Worm (Caenorhabditis elegans): ENCODE measurements around the gene pkc-3.
"Not testable (repeated sequence)": the region's sequence is repeated elsewhere in the genome, so short reads cannot be mapped to it uniquely, and the experiment has no call there.

Gene pkc-3

DNA sequence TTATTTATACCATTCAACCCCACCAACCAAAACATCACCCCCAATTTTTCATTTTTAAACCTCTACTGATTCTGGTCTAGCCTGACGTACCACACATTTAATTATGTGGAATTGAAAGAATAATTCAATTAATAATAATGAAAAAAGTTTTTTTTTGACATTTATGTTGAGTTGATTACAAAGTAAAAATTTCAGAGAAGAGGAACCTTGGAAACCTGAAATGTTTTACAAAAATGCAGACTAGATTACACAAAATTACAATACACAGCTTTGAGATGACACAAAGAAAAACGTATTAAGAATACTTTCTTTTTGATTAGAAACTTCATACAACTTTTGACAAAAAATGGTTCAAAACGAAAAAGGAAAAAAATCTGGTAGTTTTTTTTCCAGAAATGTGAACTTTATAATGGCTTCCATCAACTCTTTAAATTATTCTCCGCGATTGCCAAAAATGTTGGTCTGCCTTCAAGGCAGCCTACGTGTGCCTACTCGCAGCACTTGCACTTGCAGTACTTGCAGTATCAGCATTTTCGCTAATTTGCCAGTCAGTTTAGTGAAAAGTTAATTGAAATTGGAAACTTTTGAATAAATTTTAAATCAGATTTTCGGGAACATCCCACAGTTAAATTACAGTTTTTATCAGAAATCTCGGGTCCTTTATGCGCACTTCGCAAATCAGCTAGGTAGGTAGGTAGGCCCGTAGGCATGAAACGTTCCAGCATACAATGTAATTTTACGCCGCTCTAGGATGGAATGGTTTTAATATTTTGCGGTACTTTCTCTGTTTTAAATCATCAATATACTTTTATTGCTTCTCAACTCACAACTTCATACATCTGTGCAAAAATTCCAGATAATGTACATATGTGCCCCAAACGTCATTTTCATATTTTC, 38.9 kb upstream of the pkc-3 start:
- TF ChIP-seq W03F9.2 (tag; optimal IDR thresholded peaks at IDR 0.05) = no peak
- TF ChIP-seq dao-5 (tag; optimal IDR thresholded peaks at IDR 0.05) = no peak
- TF ChIP-seq him-1 (tag; optimal IDR thresholded peaks at IDR 0.05) = peak; percentile 60

ce11 chrII:5341573-5341972, 38.3 kb upstream of the pkc-3 start:
- no peak for TF ChIP-seq him-1 (tag; optimal IDR thresholded peaks at IDR 0.05)
- no peak for TF ChIP-seq W03F9.2 (tag; optimal IDR thresholded peaks at IDR 0.05)
- TF ChIP-seq dao-5 (tag; optimal IDR thresholded peaks at IDR 0.05) = no peak

ce11 chrII:5342412-5342811, 37.4 kb upstream of the pkc-3 start:
- TF ChIP-seq W03F9.2 (tag; optimal IDR thresholded peaks at IDR 0.05) (no peak), him-1 (tag; optimal IDR thresholded peaks at IDR 0.05) (no peak), dao-5 (tag; optimal IDR thresholded peaks at IDR 0.05) (no peak)

- no peak for TF ChIP-seq W03F9.2 (tag; optimal IDR thresholded peaks at IDR 0.05)
- no peak for TF ChIP-seq him-1 (tag; optimal IDR thresholded peaks at IDR 0.05)
- no peak for TF ChIP-seq dao-5 (tag; optimal IDR thresholded peaks at IDR 0.05)
Observed at ce11 chrII:5344775-5345174, 35.1 kb upstream of the pkc-3 start, which contains the start of gene F09E5.14. TSS of gene F09E5.14 (minus strand) at chrII:5344875.

DNA sequence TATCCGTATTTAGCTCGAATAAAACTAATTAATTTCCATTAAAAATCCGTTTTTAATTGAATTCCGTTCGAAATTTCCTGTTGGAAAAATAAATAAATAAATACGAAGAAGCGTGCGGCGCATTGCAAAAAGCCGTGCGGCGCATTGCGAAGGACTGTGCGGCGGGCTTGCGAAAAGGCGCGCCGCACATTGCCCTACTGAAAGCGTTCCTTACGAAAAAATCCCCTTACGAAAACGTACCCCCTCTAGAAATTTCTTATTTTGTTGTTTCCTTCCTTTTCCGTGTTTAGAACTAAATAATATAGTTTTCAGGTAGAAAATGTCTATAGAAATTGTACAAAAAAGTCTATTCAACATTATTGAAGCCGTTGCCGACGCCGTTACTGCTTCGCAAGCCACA, 29.5 kb upstream of the pkc-3 start, which contains the start of gene F09E5.8:
Gene F09E5.8 (plus strand): TSS at position 313 of the 400 bp plus-strand sequence.
- not testable (repeated sequence) for TF ChIP-seq dao-5, him-1, W03F9.2 (tag; optimal IDR thresholded peaks at IDR 0.05)

DNA sequence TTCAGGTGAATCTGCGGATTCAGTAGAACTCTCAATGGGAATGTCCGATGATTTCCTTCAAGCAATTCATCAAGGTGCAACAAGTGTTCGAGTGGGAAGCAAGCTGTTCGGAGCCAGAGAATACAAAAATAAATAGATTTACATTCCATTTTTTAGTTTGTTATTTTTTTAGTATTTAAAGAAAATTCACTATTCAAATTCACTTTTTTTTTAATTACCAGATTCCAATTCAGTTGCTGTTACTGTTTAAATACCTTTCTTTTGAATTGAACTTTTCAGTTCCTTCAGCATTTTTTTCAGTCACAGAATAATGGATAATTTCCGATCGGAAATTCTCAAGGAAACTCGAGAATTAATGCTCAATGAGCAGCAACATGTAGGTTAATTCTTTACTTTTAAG, 28.0 kb upstream of the pkc-3 start, which contains the start of gene F09E5.7:
Gene F09E5.7 (plus strand): TSS at position 301 of the 400 bp plus-strand sequence.
- TF ChIP-seq W03F9.2 (tag; optimal IDR thresholded peaks at IDR 0.05) = no peak
- no peak for TF ChIP-seq dao-5 (tag; optimal IDR thresholded peaks at IDR 0.05)
- TF ChIP-seq him-1 (tag; optimal IDR thresholded peaks at IDR 0.05) = no peak

DNA sequence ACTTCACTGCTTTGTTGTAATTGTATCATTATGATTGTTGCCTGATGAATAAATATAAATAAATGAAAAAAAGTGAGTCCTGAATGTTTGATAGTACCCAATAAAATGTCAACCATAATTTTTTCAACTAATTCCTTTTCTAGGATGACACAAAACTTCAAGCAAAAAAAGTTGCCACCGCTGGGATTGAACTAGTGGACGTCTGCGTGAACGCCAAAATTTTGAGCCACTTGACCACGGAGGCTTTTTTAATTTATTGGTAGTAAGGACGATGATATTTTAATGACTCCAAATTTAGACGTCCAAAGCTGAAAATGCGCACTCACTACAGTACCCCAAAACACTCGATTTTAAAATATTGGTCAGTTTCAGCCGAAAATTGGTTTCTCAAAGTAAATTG, 26.2 kb upstream of the pkc-3 start:
- peak; percentile 46 for TF ChIP-seq dao-5 (tag; optimal IDR thresholded peaks at IDR 0.05)
- TF ChIP-seq him-1 (tag; optimal IDR thresholded peaks at IDR 0.05) = no peak

- TF ChIP-seq dao-5 (tag; optimal IDR thresholded peaks at IDR 0.05) (no peak), him-1 (tag; optimal IDR thresholded peaks at IDR 0.05) (no peak), W03F9.2 (tag; optimal IDR thresholded peaks at IDR 0.05) (no peak)
Observed at ce11 chrII:5355384-5355783, 24.4 kb upstream of the pkc-3 start, which contains the start of gene srg-69. TSS of gene srg-69 (plus strand) at chrII:5355684.

- TF ChIP-seq W03F9.2 (tag; optimal IDR thresholded peaks at IDR 0.05) = peak; percentile 67
- peak; percentile 38 for TF ChIP-seq him-1 (tag; optimal IDR thresholded peaks at IDR 0.05)
- no peak for TF ChIP-seq dao-5 (tag; optimal IDR thresholded peaks at IDR 0.05)
Observed at ce11 chrII:5358137-5358745, 21.6 kb upstream of the pkc-3 start, which contains the start of the genes F09E5.11 and bmy-1. TSS of gene F09E5.11 (minus strand) at chrII:5358187. TSS of gene bmy-1 (plus strand) at chrII:5358695.

ce11 chrII:5359252-5359651, 20.6 kb upstream of the pkc-3 start, which contains the start of gene sec-6:
TSS of gene sec-6 (plus strand) at chrII:5359552.
- TF ChIP-seq W03F9.2 (tag; optimal IDR thresholded peaks at IDR 0.05) (no peak), dao-5 (tag; optimal IDR thresholded peaks at IDR 0.05) (no peak), him-1 (tag; optimal IDR thresholded peaks at IDR 0.05) (no peak)

DNA sequence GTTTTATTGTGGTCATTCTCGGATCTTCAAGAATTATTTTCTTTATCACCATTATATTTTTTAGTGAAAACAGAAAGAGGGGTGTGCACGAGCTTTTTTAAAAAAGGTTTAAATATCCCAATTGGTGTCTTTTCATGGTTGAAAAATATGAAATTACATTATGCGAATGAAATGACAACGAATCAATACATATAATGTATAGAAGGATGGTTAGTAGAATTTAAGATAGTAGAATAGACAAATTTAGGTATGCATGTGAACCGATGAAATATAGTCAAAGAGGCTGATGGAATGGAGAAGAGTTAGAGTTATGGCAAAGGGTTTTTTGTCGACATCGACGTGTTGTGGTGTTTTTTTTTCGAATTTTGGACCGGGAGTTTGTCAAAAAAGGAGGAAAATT, 15.3 kb upstream of the pkc-3 start:
- no peak for TF ChIP-seq W03F9.2 (tag; optimal IDR thresholded peaks at IDR 0.05)
- no peak for TF ChIP-seq dao-5 (tag; optimal IDR thresholded peaks at IDR 0.05)
- no peak for TF ChIP-seq him-1 (tag; optimal IDR thresholded peaks at IDR 0.05)

ce11 chrII:5365645-5366044, 14.2 kb upstream of the pkc-3 start, which contains the start of gene F09E5.16:
TSS of gene F09E5.16 (minus strand) at chrII:5365745.
- TF ChIP-seq dao-5 (tag; optimal IDR thresholded peaks at IDR 0.05) (no peak), W03F9.2 (tag; optimal IDR thresholded peaks at IDR 0.05) (no peak), him-1 (tag; optimal IDR thresholded peaks at IDR 0.05) (no peak)

DNA sequence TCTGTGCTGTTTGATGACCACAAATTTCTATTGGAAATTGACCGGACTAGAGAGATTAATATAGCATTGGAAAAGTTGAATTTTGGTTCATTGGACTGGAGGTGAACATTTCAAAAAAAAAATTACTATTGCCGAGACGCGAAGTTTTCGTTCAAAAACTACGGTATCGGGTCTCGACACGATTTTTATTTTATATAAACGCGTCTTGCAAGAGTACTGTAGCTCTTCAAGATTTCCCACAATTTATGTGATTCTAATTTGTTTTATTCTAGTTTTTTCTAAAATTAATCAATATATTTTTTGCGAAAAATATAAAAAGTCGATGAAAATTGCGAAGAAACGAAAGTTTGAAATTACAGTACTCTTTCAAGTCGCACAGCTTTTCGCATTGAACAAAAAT, 9.2 kb upstream of the pkc-3 start, which contains the start of gene F09E5.12:
Gene F09E5.12 (minus strand): TSS at position 101 of the 400 bp plus-strand sequence.
- TF ChIP-seq him-1 (tag; optimal IDR thresholded peaks at IDR 0.05) (no peak), dao-5 (tag; optimal IDR thresholded peaks at IDR 0.05) (no peak), W03F9.2 (tag; optimal IDR thresholded peaks at IDR 0.05) (no peak)
